Worm (Caenorhabditis elegans) whole organism, L1 larva: ENCODE measurements around the gene T13H5.8.

Experiments
- Y116A8C.19 ChIP-seq: sonication (generic microtip); optimal IDR thresholded peaks from 2 replicates; lab custom pipeline; 2016; ENCODE audit warnings: missing compliant biosample characterization, missing genetic modification characterization, borderline replicate concordance
- aha-1 ChIP-seq: fragments of 150-350 bp; optimal IDR thresholded peaks from 2 replicates; lab custom pipeline; 2014; ENCODE audit warnings: missing biosample characterization, missing genetic modification characterization
- ceh-90 ChIP-seq: sonication (generic microtip); optimal IDR thresholded peaks from 2 replicates; lab custom pipeline; 2016; ENCODE audit warnings: missing genetic modification characterization, missing compliant biosample characterization
- dpl-1 ChIP-seq, 3 experiments: fragments of 150-350 bp in 2 of 3; sonication (generic microtip) in 1 of 3; optimal IDR thresholded peaks; 2 replicates each; lab custom pipeline; 2014 to 2017; ENCODE audit warnings: missing biosample characterization in 3 of 3, missing genetic modification characterization in 3 of 3, missing genetic modification reagents in 3 of 3
- fos-1 ChIP-seq: fragments of 150-350 bp; optimal IDR thresholded peaks from 2 replicates; lab custom pipeline; 2014; ENCODE audit warnings: missing biosample characterization, missing genetic modification characterization
- nhr-20 ChIP-seq: sonication (generic microtip); optimal IDR thresholded peaks from 2 replicates; lab custom pipeline; 2016; ENCODE audit warnings: mild to moderate bottlenecking, missing genetic modification characterization, missing compliant biosample characterization
- ztf-4 ChIP-seq: fragments of 150-350 bp; optimal IDR thresholded peaks from 2 replicates; lab custom pipeline; 2014; ENCODE audit warnings: missing biosample characterization, missing genetic modification characterization

ce11 chrII:8515521-8515920 lies 2.8 kb upstream of the T13H5.8 start:
- TF ChIP-seq aha-1 (no peak), nhr-20 (tag; lab: Kevin White, UChicago) (no peak), Y116A8C.19 (tag; lab: Kevin White, UChicago) (no peak), ceh-90 (tag; lab: Kevin White, UChicago) (no peak), fos-1 (no peak), dpl-1 (GFP tag; optimal IDR thresholded peaks at IDR 0.05; lab: Kevin White, UChicago) (no peak), ztf-4 (tag; lab: Kevin White, UChicago) (no peak)
